Fruit fly (Drosophila melanogaster) whole organism, embryonic: ENCODE data around the gene Ndfip.

Experiments used
- Aef1 ChIP-seq: fragments of 200-800 bp; sonication (Bioruptor generic); IDR thresholded peaks from 3 replicates; pipeline ENCODE4 v1.3.6; 2022; ENCODE audit warnings: missing biosample characterization, missing genetic modification characterization
- CG11456 ChIP-seq: fragments of 200-800 bp; sonication (Bioruptor generic); IDR thresholded peaks from 3 replicates; pipeline ENCODE4 v1.3.6; 2022; ENCODE audit warnings: missing biosample characterization, missing genetic modification characterization
- CG12744 ChIP-seq: fragments of 200-800 bp; sonication (Bioruptor generic); optimal IDR thresholded peaks from 2 replicates; lab custom pipeline; 2016; ENCODE audit warnings: missing biosample characterization, missing genetic modification characterization
- CG13624 ChIP-seq: fragments of 200-800 bp; sonication (Bioruptor generic); optimal IDR thresholded peaks from 2 replicates; lab custom pipeline; 2016; ENCODE audit warnings: missing biosample characterization, missing genetic modification characterization
- CG14667 ChIP-seq: fragments of 200-800 bp; sonication (Bioruptor generic); IDR thresholded peaks from 2 replicates; pipeline ENCODE4 v1.3.6; 2022; ENCODE audit warnings: missing biosample characterization, missing genetic modification characterization
- CG1529 ChIP-seq: fragments of 200-800 bp; sonication (Bioruptor generic); optimal IDR thresholded peaks from 3 replicates; lab custom pipeline; 2018; ENCODE audit warnings: missing biosample characterization, missing genetic modification characterization
- CG16863 ChIP-seq: fragments of 200-800 bp; sonication (Bioruptor generic); optimal IDR thresholded peaks from 3 replicates; lab custom pipeline; 2016; ENCODE audit warnings: missing biosample characterization, missing genetic modification characterization
- CG3065 ChIP-seq: fragments of 200-800 bp; sonication (Bioruptor generic); optimal IDR thresholded peaks from 2 replicates; lab custom pipeline; 2016; ENCODE audit warnings: missing biosample characterization, missing genetic modification characterization
- CG3726 ChIP-seq: fragments of 200-800 bp; sonication (Bioruptor generic); IDR thresholded peaks from 3 replicates; pipeline ENCODE4, ENCODE4 v1.3.6; 2022; ENCODE audit warnings: missing biosample characterization, missing genetic modification characterization
- CG4282 ChIP-seq: fragments of 200-800 bp; sonication (Bioruptor generic); optimal IDR thresholded peaks from 2 replicates; lab custom pipeline; 2016; ENCODE audit warnings: missing biosample characterization, missing genetic modification characterization
- CG9437 ChIP-seq: fragments of 200-800 bp; sonication (Bioruptor generic); optimal IDR thresholded peaks from 2 replicates; lab custom pipeline; 2018; ENCODE audit warnings: missing biosample characterization, mild to moderate bottlenecking, missing genetic modification characterization
- CG9797 ChIP-seq: fragments of 200-800 bp; sonication (Bioruptor generic); optimal IDR thresholded peaks from 3 replicates; lab custom pipeline; 2018; ENCODE audit warnings: missing biosample characterization, mild to moderate bottlenecking, missing genetic modification characterization
- Dbx ChIP-seq: fragments of 200-800 bp; sonication (Bioruptor generic); IDR thresholded peaks from 3 replicates; pipeline ENCODE4 v1.3.6; 2022; ENCODE audit warnings: missing biosample characterization, missing genetic modification characterization
- Dip3 ChIP-seq: fragments of 200-800 bp; sonication (Bioruptor generic); optimal IDR thresholded peaks from 3 replicates; lab custom pipeline; 2016; ENCODE audit warnings: missing biosample characterization, missing genetic modification characterization
- Fer1 ChIP-seq: fragments of 200-800 bp; sonication (Bioruptor generic); optimal IDR thresholded peaks from 2 replicates; lab custom pipeline; 2017; ENCODE audit warnings: missing biosample characterization, mild to moderate bottlenecking, missing genetic modification characterization
- GATAe ChIP-seq: fragments of 200-800 bp; sonication (Bioruptor generic); conservative IDR thresholded peaks from 2 replicates; pipeline ENCODE4 v1.3.6; 2022; ENCODE audit warnings: missing biosample characterization, missing genetic modification characterization
- Gug ChIP-seq: fragments of 200-800 bp; sonication (Bioruptor generic); IDR thresholded peaks from 4 replicates; pipeline ENCODE4 v1.3.6; 2022; ENCODE audit warnings: missing biosample characterization, missing genetic modification characterization
- HLH3B ChIP-seq: fragments of 200-800 bp; sonication (Bioruptor generic); IDR thresholded peaks from 2 replicates; pipeline ENCODE4 v1.3.6; 2022; ENCODE audit warnings: missing biosample characterization, missing genetic modification characterization
- HLH4C ChIP-seq: fragments of 200-800 bp; sonication (Bioruptor generic); IDR thresholded peaks from 3 replicates; pipeline ENCODE4 v1.3.6; 2022; ENCODE audit warnings: missing biosample characterization, missing genetic modification characterization; ENCODE audit not compliant: partially characterized antibody
- Hsf ChIP-seq: fragments of 200-800 bp; sonication (Bioruptor generic); optimal IDR thresholded peaks from 3 replicates; lab custom pipeline; 2016; ENCODE audit warnings: missing biosample characterization, missing genetic modification characterization
- Lhr ChIP-seq: fragments of 200-800 bp; sonication (Bioruptor generic); optimal IDR thresholded peaks from 3 replicates; lab custom pipeline; 2017; ENCODE audit warnings: mild to moderate bottlenecking, missing biosample characterization, missing genetic modification reagents, missing genetic modification characterization
- MESR4 ChIP-seq: fragments of 200-800 bp; sonication (Bioruptor generic); optimal IDR thresholded peaks from 2 replicates; lab custom pipeline; 2018; ENCODE audit warnings: missing biosample characterization, mild to moderate bottlenecking, missing genetic modification characterization, moderate library complexity
- Med ChIP-seq: fragments of 200-800 bp; sonication (Bioruptor generic); peaks from one replicate; lab custom pipeline; 2016; ENCODE audit warnings: missing biosample characterization, missing genetic modification characterization, mild to moderate bottlenecking, inconsistent platforms, moderate library complexity
- Mrtf ChIP-seq: fragments of 200-800 bp; sonication (Bioruptor generic); IDR thresholded peaks from 3 replicates; pipeline ENCODE4 v1.3.6; 2022; ENCODE audit warnings: missing biosample characterization, missing genetic modification characterization
- Optix ChIP-seq: fragments of 200-800 bp; sonication (Bioruptor generic); IDR thresholded peaks from 3 replicates; pipeline ENCODE4 v1.3.6; 2022; ENCODE audit warnings: missing biosample characterization, missing genetic modification characterization
- Ravus ChIP-seq: fragments of 200-800 bp; sonication (Bioruptor generic); IDR thresholded peaks from 2 replicates; pipeline ENCODE4 v1.3.6; 2022; ENCODE audit warnings: missing biosample characterization, missing genetic modification characterization
- Ssrp ChIP-seq: fragments of 200-800 bp; sonication (Bioruptor generic); optimal IDR thresholded peaks from 2 replicates; lab custom pipeline; 2018; ENCODE audit warnings: missing biosample characterization, mild to moderate bottlenecking, missing genetic modification characterization, moderate library complexity
- TFAM ChIP-seq: fragments of 200-800 bp; sonication (Bioruptor generic); optimal IDR thresholded peaks from 2 replicates; lab custom pipeline; 2017; ENCODE audit warnings: missing biosample characterization, missing genetic modification characterization, inconsistent platforms
- ab ChIP-seq: fragments of 200-800 bp; sonication (Bioruptor generic); optimal IDR thresholded peaks from 2 replicates; lab custom pipeline; 2016; ENCODE audit warnings: missing biosample characterization, missing genetic modification characterization
- chinmo ChIP-seq: fragments of 200-800 bp; sonication (Bioruptor generic); IDR thresholded peaks from 4 replicates; pipeline ENCODE4 v1.3.6; 2022; ENCODE audit warnings: missing biosample characterization, missing genetic modification characterization; ENCODE audit not compliant: partially characterized antibody
- da ChIP-seq: fragments of 200-800 bp; sonication (Bioruptor generic); optimal IDR thresholded peaks from 2 replicates; lab custom pipeline; 2016; ENCODE audit warnings: missing biosample characterization, missing genetic modification characterization
- dmrt99B ChIP-seq: fragments of 200-800 bp; sonication (Bioruptor generic); optimal IDR thresholded peaks from 2 replicates; lab custom pipeline; 2018; ENCODE audit warnings: missing biosample characterization, mild to moderate bottlenecking, missing genetic modification characterization, moderate library complexity
- fd64A ChIP-seq: fragments of 200-800 bp; sonication (Bioruptor generic); optimal IDR thresholded peaks from 3 replicates; lab custom pipeline; 2018; ENCODE audit warnings: missing biosample characterization, mild to moderate bottlenecking, missing genetic modification characterization
- ken ChIP-seq: fragments of 200-800 bp; sonication (Bioruptor generic); IDR thresholded peaks from 3 replicates; pipeline ENCODE4 v1.3.6; 2022; ENCODE audit warnings: missing biosample characterization, missing genetic modification characterization
- pfk ChIP-seq: fragments of 200-800 bp; sonication (Bioruptor generic); optimal IDR thresholded peaks from 2 replicates; lab custom pipeline; 2018; ENCODE audit warnings: missing biosample characterization, mild to moderate bottlenecking, missing genetic modification characterization, moderate library complexity
- psq ChIP-seq: fragments of 200-800 bp; sonication (Bioruptor generic); optimal IDR thresholded peaks from 2 replicates; lab custom pipeline; 2017; ENCODE audit warnings: missing biosample characterization, missing genetic modification characterization
- pum ChIP-seq: fragments of 200-800 bp; sonication (Bioruptor generic); optimal IDR thresholded peaks from 2 replicates; lab custom pipeline; 2016; ENCODE audit warnings: missing biosample characterization, missing genetic modification characterization
- repo ChIP-seq: fragments of 200-800 bp; sonication (Bioruptor generic); optimal IDR thresholded peaks from 2 replicates; lab custom pipeline; 2016; ENCODE audit warnings: missing biosample characterization, missing genetic modification characterization
- rib ChIP-seq: fragments of 200-800 bp; sonication (Bioruptor generic); IDR thresholded peaks from 2 replicates; pipeline ENCODE4 v1.3.6; 2022; ENCODE audit warnings: missing biosample characterization, missing genetic modification characterization
- seq ChIP-seq: fragments of 200-800 bp; sonication (Bioruptor generic); IDR thresholded peaks from 2 replicates; pipeline ENCODE4 v1.3.6; 2022; ENCODE audit warnings: missing biosample characterization, missing genetic modification characterization
- slou ChIP-seq: fragments of 200-800 bp; sonication (Bioruptor generic); optimal IDR thresholded peaks from 3 replicates; lab custom pipeline; 2016; ENCODE audit warnings: missing biosample characterization, missing genetic modification characterization
- sqz ChIP-seq: fragments of 200-800 bp; sonication (Bioruptor generic); optimal IDR thresholded peaks from 3 replicates; lab custom pipeline; 2018; ENCODE audit warnings: missing biosample characterization, mild to moderate bottlenecking, missing genetic modification characterization
- sug ChIP-seq: fragments of 200-800 bp; optimal IDR thresholded peaks from 2 replicates; lab custom pipeline; 2019; ENCODE audit warnings: missing biosample characterization, mild to moderate bottlenecking, missing genetic modification characterization, moderate library complexity
- wek ChIP-seq: fragments of 200-800 bp; sonication (Bioruptor generic); optimal IDR thresholded peaks from 3 replicates; lab custom pipeline; 2018; ENCODE audit warnings: missing biosample characterization, mild to moderate bottlenecking, missing genetic modification characterization, moderate library complexity

The Ndfip gene

dm6 chr3L:17613972-17614384, 40.1 kb downstream of the Ndfip start (continued):
- TF ChIP-seq CG3065 (no peak), Ravus (GFP tag; lab: Robert Waterston, UW) (no peak), da (GFP tag; lab: Kevin White, UChicago) (no peak), sug (tag; lab: Kevin White, UChicago) (peak; percentile 62), CG1529 (no peak), Gug (GFP tag; lab: Robert Waterston, UW) (no peak), CG4282 (GFP tag; lab: Kevin White, UChicago) (no peak), seq (GFP tag; lab: Robert Waterston, UW) (no peak), pfk (GFP tag; lab: Kevin White, UChicago) (no peak), rib (GFP tag; lab: Robert Waterston, UW) (peak; percentile 71), ab (no peak), CG9437 (no peak), HLH4C (GFP tag; lab: Robert Waterston, UW) (no peak), Hsf (GFP tag; lab: Kevin White, UChicago) (no peak), Mrtf (no peak), pum (no peak), CG13624 (no peak), slou (GFP tag; lab: Kevin White, UChicago) (no peak), Optix (GFP tag; lab: Robert Waterston, UW) (no peak), CG9797 (GFP tag; lab: Kevin White, UChicago) (no peak), sqz (GFP tag; lab: Kevin White, UChicago) (peak; percentile 75), chinmo (GFP tag; lab: Robert Waterston, UW) (peak; percentile 99), MESR4 (GFP tag; lab: Kevin White, UChicago) (no peak), Fer1 (GFP tag; lab: Kevin White, UChicago) (no peak), Ssrp (tag; lab: Kevin White, UChicago) (no peak), Lhr (GFP tag; lab: Kevin White, UChicago) (no peak), HLH3B (no peak), CG11456 (no peak), GATAe (GFP tag; lab: Robert Waterston, UW) (no peak), CG12744 (GFP tag; lab: Kevin White, UChicago) (no peak), psq (GFP tag; lab: Kevin White, UChicago) (no peak), Med (GFP tag; lab: Kevin White, UChicago) (peak; percentile 6), TFAM (GFP tag; lab: Kevin White, UChicago) (no peak), fd64A (GFP tag; lab: Kevin White, UChicago) (no peak), dmrt99B (tag; lab: Kevin White, UChicago) (no peak), wek (GFP tag; lab: Kevin White, UChicago) (no peak), ken (GFP tag; lab: Robert Waterston, UW) (no peak), Dip3 (GFP tag; lab: Kevin White, UChicago) (no peak), CG3726 (no peak), CG16863 (GFP tag; lab: Kevin White, UChicago) (no peak), Dbx (no peak), CG14667 (GFP tag; lab: Robert Waterston, UW) (no peak), repo (GFP tag; lab: Kevin White, UChicago) (no peak), Aef1 (GFP tag; lab: Robert Waterston, UW) (no peak)
